Worm (Caenorhabditis elegans) whole organism, L4 larva: Measurements from ENCODE around the gene enol-1.

Experiments
- F10B5.3 ChIP-seq: sonication (generic microtip); optimal IDR thresholded peaks from 2 replicates; lab custom pipeline; 2016; ENCODE audit warnings: mild to moderate bottlenecking, missing genetic modification characterization, missing compliant biosample characterization
- F26F4.8 ChIP-seq: fragments of 200-800 bp; sonication (Bioruptor generic); conservative IDR thresholded peaks from 2 replicates; pipeline ENCODE4 v1.3.6; 2022; ENCODE audit warnings: missing genetic modification characterization, missing compliant biosample characterization
- F37D6.2 ChIP-seq: sonication (generic microtip); optimal IDR thresholded peaks from 2 replicates; lab custom pipeline; 2016; ENCODE audit warnings: mild to moderate bottlenecking, missing genetic modification characterization, missing compliant biosample characterization
- F49E8.2 ChIP-seq: sonication (generic microtip); optimal IDR thresholded peaks from 2 replicates; lab custom pipeline; 2016; ENCODE audit warnings: missing compliant biosample characterization, mild to moderate bottlenecking, missing genetic modification characterization, borderline replicate concordance
- R02D3.7 ChIP-seq: fragments of 150-350 bp; sonication (generic microtip); optimal IDR thresholded peaks from 3 replicates; lab custom pipeline; 2014; ENCODE audit warnings: missing biosample characterization, missing genetic modification characterization
- T20F7.1 ChIP-seq: fragments of 200-800 bp; sonication (Bioruptor generic); optimal IDR thresholded peaks from 2 replicates; lab custom pipeline; 2018; ENCODE audit warnings: mild to moderate bottlenecking, missing genetic modification characterization, missing compliant biosample characterization
- Y105C5A.15 ChIP-seq: fragments of 200-800 bp; sonication (Bioruptor generic); IDR thresholded peaks from 2 replicates; pipeline ENCODE4 v1.3.6; 2022; ENCODE audit warnings: missing genetic modification characterization, missing compliant biosample characterization
- aha-1 ChIP-seq: fragments of 150-350 bp; peaks from one replicate; lab custom pipeline; 2014; ENCODE audit warnings: missing biosample characterization, missing genetic modification characterization
- aly-2 ChIP-seq: sonication (generic microtip); optimal IDR thresholded peaks from 2 replicates; lab custom pipeline; 2018; ENCODE audit warnings: missing biosample characterization, missing genetic modification characterization
- arid-1 ChIP-seq: fragments of 200-800 bp; sonication (Bioruptor generic); conservative IDR thresholded peaks from 2 replicates; pipeline ENCODE4 v1.3.6; 2022; ENCODE audit warnings: missing genetic modification reagents, missing genetic modification characterization, missing compliant biosample characterization
- attf-4 ChIP-seq: sonication (generic microtip); optimal IDR thresholded peaks from 3 replicates; lab custom pipeline; 2017; ENCODE audit warnings: missing biosample characterization, missing genetic modification characterization
- ceh-20 ChIP-seq: fragments of 200-800 bp; sonication (Bioruptor generic); IDR thresholded peaks from 2 replicates; pipeline ENCODE4 v1.3.6; 2022; ENCODE audit warnings: missing genetic modification reagents, missing genetic modification characterization, missing compliant biosample characterization
- ceh-28 ChIP-seq: fragments of 150-350 bp; optimal IDR thresholded peaks from 2 replicates; lab custom pipeline; 2014; ENCODE audit warnings: missing biosample characterization, missing genetic modification reagents, missing genetic modification characterization
- ceh-62 ChIP-seq: sonication (generic microtip); optimal IDR thresholded peaks from 2 replicates; lab custom pipeline; 2017; ENCODE audit warnings: missing biosample characterization, missing genetic modification characterization
- ceh-82 ChIP-seq: sonication (generic microtip); optimal IDR thresholded peaks from 2 replicates; lab custom pipeline; 2017; ENCODE audit warnings: missing biosample characterization, missing genetic modification characterization
- ces-1 ChIP-seq: fragments of 150-350 bp; sonication (generic microtip); optimal IDR thresholded peaks from 4 replicates; lab custom pipeline; 2014; ENCODE audit warnings: missing biosample characterization, missing genetic modification reagents, missing genetic modification characterization
- cey-2 ChIP-seq: sonication (generic microtip); optimal IDR thresholded peaks from 3 replicates; lab custom pipeline; 2017; ENCODE audit warnings: missing genetic modification characterization, mild to moderate bottlenecking, missing compliant biosample characterization, antibody characterized with exemption, borderline replicate concordance; ENCODE audit not compliant: insufficient read depth
- ctbp-1 ChIP-seq: fragments of 200-800 bp; sonication (Bioruptor generic); IDR thresholded peaks from 2 replicates; pipeline ENCODE4 v1.3.6; 2022; ENCODE audit warnings: missing genetic modification reagents, missing genetic modification characterization, missing compliant biosample characterization
- daf-19 ChIP-seq: fragments of 200-800 bp; sonication (Bioruptor generic); conservative IDR thresholded peaks from 2 replicates; pipeline ENCODE4 v1.3.6; 2022; ENCODE audit warnings: missing genetic modification characterization, missing compliant biosample characterization
- dmd-9 ChIP-seq: fragments of 200-800 bp; sonication (Bioruptor generic); IDR thresholded peaks from 2 replicates; pipeline ENCODE4 v1.3.6; 2022; ENCODE audit warnings: missing genetic modification reagents, missing genetic modification characterization, missing compliant biosample characterization
- duxl-1 ChIP-seq: sonication (generic microtip); optimal IDR thresholded peaks from 2 replicates; lab custom pipeline; 2016; ENCODE audit warnings: mild to moderate bottlenecking, missing genetic modification characterization, moderate library complexity, missing compliant biosample characterization; ENCODE audit not compliant: poor library complexity
- hlh-11 ChIP-seq: fragments of 200-800 bp; sonication (Bioruptor generic); optimal IDR thresholded peaks from 2 replicates; lab custom pipeline; 2018; ENCODE audit warnings: mild to moderate bottlenecking, missing genetic modification characterization, missing compliant biosample characterization
- hlh-30 ChIP-seq: sonication (generic microtip); optimal IDR thresholded peaks from 2 replicates; lab custom pipeline; 2017; ENCODE audit warnings: antibody characterized with exemption, mild to moderate bottlenecking, missing genetic modification characterization, missing compliant biosample characterization; ENCODE audit not compliant: insufficient read depth
- hmg-1.1 ChIP-seq: fragments of 200-800 bp; sonication (Bioruptor generic); IDR thresholded peaks from 2 replicates; pipeline ENCODE4 v1.3.6; 2022; ENCODE audit warnings: missing genetic modification reagents, missing genetic modification characterization, missing compliant biosample characterization
- jun-1 ChIP-seq: fragments of 150-350 bp; optimal IDR thresholded peaks from 2 replicates; lab custom pipeline; 2014; ENCODE audit warnings: missing biosample characterization, missing genetic modification reagents, missing genetic modification characterization
- lir-3 ChIP-seq: sonication (generic microtip); optimal IDR thresholded peaks from 2 replicates; lab custom pipeline; 2016; ENCODE audit warnings: mild to moderate bottlenecking, missing genetic modification characterization, missing compliant biosample characterization
- madf-9 ChIP-seq: fragments of 200-800 bp; sonication (Bioruptor generic); conservative IDR thresholded peaks from 2 replicates; pipeline ENCODE4 v1.3.6; 2022; ENCODE audit warnings: missing genetic modification reagents, missing genetic modification characterization, missing compliant biosample characterization
- mdt-29 ChIP-seq: fragments of 200-800 bp; sonication (Bioruptor generic); IDR thresholded peaks from 2 replicates; pipeline ENCODE4 v1.3.6; 2022; ENCODE audit warnings: missing genetic modification reagents, missing genetic modification characterization, missing compliant biosample characterization
- mep-1 ChIP-seq: fragments of 150-350 bp; sonication (generic microtip); optimal IDR thresholded peaks from 3 replicates; lab custom pipeline; 2014; ENCODE audit warnings: missing biosample characterization, missing genetic modification characterization
- mxl-2 ChIP-seq: fragments of 200-800 bp; sonication (Bioruptor generic); conservative IDR thresholded peaks from 2 replicates; pipeline ENCODE4 v1.3.6; 2022; ENCODE audit warnings: missing genetic modification reagents, missing genetic modification characterization, missing compliant biosample characterization
- mxl-3 ChIP-seq: fragments of 200-800 bp; sonication (Bioruptor generic); optimal IDR thresholded peaks from 2 replicates; lab custom pipeline; 2018; ENCODE audit warnings: mild to moderate bottlenecking, missing genetic modification characterization, missing compliant biosample characterization
- nhr-237 ChIP-seq: sonication (generic microtip); optimal IDR thresholded peaks from 2 replicates; lab custom pipeline; 2017; ENCODE audit warnings: missing biosample characterization, missing genetic modification characterization
- nhr-28 ChIP-seq: fragments of 150-350 bp; optimal IDR thresholded peaks from 2 replicates; lab custom pipeline; 2014; ENCODE audit warnings: missing biosample characterization, missing genetic modification characterization
- nhr-6 ChIP-seq: fragments of 150-350 bp; optimal IDR thresholded peaks from 2 replicates; lab custom pipeline; 2014; ENCODE audit warnings: missing biosample characterization, missing genetic modification characterization
- pha-4 ChIP-seq, 2 experiments: fragments of 150-350 bp in 1 of 2; fragments of 200-800 bp in 1 of 2; sonication (Bioruptor generic) in 1 of 2; IDR thresholded peaks in 1 of 2; optimal IDR thresholded peaks in 1 of 2; 2 replicates each; pipeline versions ENCODE4 v1.3.6 to Lab custom; 2014 to 2022; ENCODE audit warnings: missing genetic modification characterization in 2 of 2, missing genetic modification reagents in 2 of 2, missing biosample characterization in 1 of 2, missing compliant biosample characterization in 1 of 2
- php-3 ChIP-seq: fragments of 200-800 bp; sonication (Bioruptor generic); IDR thresholded peaks from 2 replicates; pipeline ENCODE4 v1.3.6; 2022; ENCODE audit warnings: missing genetic modification reagents, missing genetic modification characterization, missing compliant biosample characterization
- snpc-1.2 ChIP-seq: fragments of 200-800 bp; sonication (Bioruptor generic); IDR thresholded peaks from 2 replicates; pipeline ENCODE4 v1.3.6; 2022; ENCODE audit warnings: missing genetic modification reagents, missing genetic modification characterization, missing compliant biosample characterization
- snpc-4 ChIP-seq: fragments of 150-350 bp; optimal IDR thresholded peaks from 2 replicates; lab custom pipeline; 2014; ENCODE audit warnings: missing biosample characterization, missing genetic modification characterization
- spr-1 ChIP-seq: sonication (generic microtip); optimal IDR thresholded peaks from 2 replicates; lab custom pipeline; 2016; ENCODE audit warnings: mild to moderate bottlenecking, missing genetic modification characterization, missing compliant biosample characterization
- tag-97 ChIP-seq: fragments of 200-800 bp; sonication (Bioruptor generic); IDR thresholded peaks from 2 replicates; pipeline ENCODE4 v1.3.6; 2022; ENCODE audit warnings: missing genetic modification characterization, missing compliant biosample characterization
- unc-130 ChIP-seq: sonication (generic microtip); optimal IDR thresholded peaks from 2 replicates; lab custom pipeline; 2016; ENCODE audit warnings: missing genetic modification reagents, missing genetic modification characterization, missing compliant biosample characterization
- unc-39 ChIP-seq: sonication (generic microtip); optimal IDR thresholded peaks from 2 replicates; lab custom pipeline; 2017; ENCODE audit warnings: missing biosample characterization, missing genetic modification characterization
- vab-7 ChIP-seq: fragments of 200-800 bp; sonication (Bioruptor generic); IDR thresholded peaks from 2 replicates; pipeline ENCODE4 v1.3.6; 2022; ENCODE audit warnings: missing genetic modification reagents, missing genetic modification characterization, missing compliant biosample characterization
- zip-2 ChIP-seq: fragments of 150-350 bp; optimal IDR thresholded peaks from 2 replicates; lab custom pipeline; 2014; ENCODE audit warnings: missing biosample characterization, missing genetic modification characterization

The enol-1 gene

ce11 chrII:8917339-8917738, 13.5 kb upstream of the enol-1 start (continued):
- TF ChIP-seq arid-1 (GFP tag; lab: Robert Waterston, UW) (no peak), unc-130 (GFP tag; lab: Kevin White, UChicago) (no peak), unc-39 (no peak)
- TF ChIP-seq, all 104 proteins: peak for 4

DNA sequence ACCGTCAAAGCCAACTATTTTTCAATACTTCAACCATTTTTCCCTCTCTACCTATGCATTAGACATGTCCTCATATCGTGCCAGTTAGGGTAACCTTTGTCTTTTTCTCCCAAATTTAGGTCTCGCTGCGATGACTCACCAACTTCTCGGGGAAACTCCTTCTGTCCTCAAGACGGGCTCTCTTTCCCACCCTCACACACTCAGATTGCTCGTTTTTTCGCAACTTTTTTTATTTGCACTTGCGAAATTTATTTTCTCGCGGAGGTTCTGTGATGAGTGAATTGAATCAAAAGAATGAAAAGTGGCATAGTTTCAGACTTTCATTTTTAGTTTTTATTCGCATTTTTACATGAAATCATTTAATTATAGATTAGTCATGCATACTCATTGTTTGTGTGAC, 10.5 kb upstream of the enol-1 start:
- TF ChIP-seq aly-2 (tag; lab: Kevin White, UChicago) (no peak), mxl-3 (GFP tag; lab: Kevin White, UChicago) (no peak), spr-1 (tag; lab: Kevin White, UChicago) (no peak), ceh-28 (tag; lab: Kevin White, UChicago) (no peak), nhr-6 (tag; lab: Kevin White, UChicago) (no peak), duxl-1 (tag; lab: Kevin White, UChicago) (no peak)

DNA sequence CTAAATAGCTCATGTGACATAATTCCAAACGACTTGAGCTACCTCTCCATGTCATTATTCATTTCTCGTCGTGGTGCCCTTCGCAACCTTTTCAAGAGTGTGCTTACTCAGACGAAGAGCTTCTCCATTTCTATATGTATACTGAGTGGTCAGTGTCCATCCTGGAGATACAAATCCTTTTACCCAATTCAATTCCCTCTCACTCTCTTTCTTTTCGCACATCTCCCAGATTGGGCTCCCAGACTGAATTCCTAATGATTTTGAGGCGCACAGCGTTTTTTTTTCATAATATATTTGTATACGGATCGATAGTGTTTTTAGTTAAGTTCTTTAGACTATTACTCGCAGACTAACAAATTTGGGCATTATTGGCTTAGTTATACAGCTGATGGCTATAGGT, 9.8 kb upstream of the enol-1 start:
- TF ChIP-seq ces-1 (GFP tag; lab: Kevin White, UChicago): peak; percentile 3
- TF ChIP-seq dmd-9 (GFP tag; lab: Robert Waterston, UW): no peak

- no peak for TF ChIP-seq madf-9 (GFP tag; lab: Robert Waterston, UW)
- peak; percentile 89 for TF ChIP-seq aha-1 (tag; lab: Kevin White, UChicago)
Observed at ce11 chrII:8921456-8921855, 9.3 kb upstream of the enol-1 start.

- no peak for TF ChIP-seq daf-19 (GFP tag; lab: Robert Waterston, UW)
- TF ChIP-seq cey-2 (tag; lab: Kevin White, UChicago): no peak
- peak; percentile 48 for TF ChIP-seq hlh-11 (tag; lab: Kevin White, UChicago)
- no peak for TF ChIP-seq ceh-82 (tag; lab: Kevin White, UChicago)
- TF ChIP-seq ceh-20 (GFP tag; lab: Robert Waterston, UW): no peak
- TF ChIP-seq R02D3.7 (tag; lab: Kevin White, UChicago): no peak
- TF ChIP-seq snpc-1.2 (GFP tag; lab: Robert Waterston, UW): no peak
- no peak for TF ChIP-seq mdt-29
- TF ChIP-seq php-3 (GFP tag; lab: Robert Waterston, UW): no peak
- no peak for TF ChIP-seq pha-4 (GFP tag; IDR thresholded peaks at IDR 0.05; lab: Robert Waterston, UW)
- no peak for TF ChIP-seq pha-4 (tag; optimal IDR thresholded peaks at IDR 0.05; lab: Kevin White, UChicago)
- no peak for TF ChIP-seq F26F4.8 (GFP tag; lab: Robert Waterston, UW)
- no peak for TF ChIP-seq Y105C5A.15 (GFP tag; lab: Robert Waterston, UW)
- no peak for TF ChIP-seq snpc-4 (tag; lab: Kevin White, UChicago)
- TF ChIP-seq jun-1: no peak
- TF ChIP-seq madf-9 (GFP tag; lab: Robert Waterston, UW): no peak
- no peak for TF ChIP-seq F10B5.3 (tag; lab: Kevin White, UChicago)
- TF ChIP-seq attf-4 (tag; lab: Kevin White, UChicago): no peak
- no peak for TF ChIP-seq unc-39
- TF ChIP-seq F49E8.2 (tag; lab: Kevin White, UChicago): no peak
- TF ChIP-seq ctbp-1 (GFP tag; lab: Robert Waterston, UW): no peak
- TF ChIP-seq ceh-62 (tag; lab: Kevin White, UChicago): no peak
- TF ChIP-seq tag-97 (GFP tag; lab: Robert Waterston, UW): no peak
- no peak for TF ChIP-seq mxl-2
- TF ChIP-seq T20F7.1 (GFP tag; lab: Kevin White, UChicago): no peak
- TF ChIP-seq nhr-237: no peak
- no peak for TF ChIP-seq mep-1 (tag; lab: Kevin White, UChicago)
- no peak for TF ChIP-seq lir-3 (tag; lab: Kevin White, UChicago)
- peak; percentile 45 for TF ChIP-seq nhr-28 (tag; lab: Kevin White, UChicago)
- peak; percentile 9 for TF ChIP-seq hlh-30
- TF ChIP-seq F37D6.2 (tag; lab: Kevin White, UChicago): no peak
- no peak for TF ChIP-seq vab-7
- no peak for TF ChIP-seq zip-2 (tag; lab: Kevin White, UChicago)
- TF ChIP-seq hmg-1.1 (GFP tag; lab: Robert Waterston, UW): peak; percentile 54; the same call in 1 of the 2 replicates
Observed at ce11 chrII:8922140-8922539, 8.7 kb upstream of the enol-1 start, which contains the start of gene B0457.6. TSS of gene B0457.6 (plus strand) at chrII:8922423.
